1 fruit fly cellular context compared by ENCODE assay signal in genomic region chr3R:14041036-14041435, dm6.
TF ChIP-seq lines count a peak whose summit lies in the region.

No protein-coding gene starts in this region.

TF ChIP-seq in whole organism, embryonic, 481 proteins besides CTCF, POLR2A, EP300 and RAD21 (continued from another document and continues in another):
- no peak for TF ChIP-seq CG12104 (GFP tag; optimal IDR thresholded peaks at IDR 0.05; lab: Kevin White, UChicago)
- no peak for TF ChIP-seq psq (GFP tag; optimal IDR thresholded peaks at IDR 0.05; lab: Kevin White, UChicago)
- TF ChIP-seq chinmo (GFP tag; IDR thresholded peaks at IDR 0.05; lab: Robert Waterston, UW; ENCODE audit: partially characterized antibody), result no peak
- TF ChIP-seq CG1792 (GFP tag; optimal IDR thresholded peaks at IDR 0.05; lab: Kevin White, UChicago), result no peak
- no peak for TF ChIP-seq Optix (GFP tag; IDR thresholded peaks at IDR 0.05; lab: Robert Waterston, UW)
- no peak for TF ChIP-seq CG12236 (GFP tag; optimal IDR thresholded peaks at IDR 0.05; lab: Kevin White, UChicago)
- TF ChIP-seq Oaz (GFP tag; IDR thresholded peaks at IDR 0.05; lab: Robert Waterston, UW), result no peak
- 0 out of 2 replicates have a peak, but pooled peaks have one; percentile 30 for TF ChIP-seq ap (GFP tag; IDR thresholded peaks at IDR 0.05; lab: Robert Waterston, UW)
- no peak for TF ChIP-seq mld (GFP tag; IDR thresholded peaks at IDR 0.05; lab: Robert Waterston, UW; ENCODE audit: partially characterized antibody)
- TF ChIP-seq CG4424 (GFP tag; optimal IDR thresholded peaks at IDR 0.05; lab: Kevin White, UChicago), result no peak
- no peak for TF ChIP-seq NK7.1 (GFP tag; optimal IDR thresholded peaks at IDR 0.05; lab: Kevin White, UChicago)
- peak; percentile 30 for TF ChIP-seq phol (tag; optimal IDR thresholded peaks at IDR 0.05; lab: Kevin White, UChicago)
- no peak for TF ChIP-seq TFAM (GFP tag; optimal IDR thresholded peaks at IDR 0.05; lab: Kevin White, UChicago)
- no peak for TF ChIP-seq CG2202 (tag; optimal IDR thresholded peaks at IDR 0.05; lab: Kevin White, UChicago)
- peak; percentile 24 for TF ChIP-seq CG1602 (GFP tag; optimal IDR thresholded peaks at IDR 0.05; lab: Kevin White, UChicago)
- no peak for TF ChIP-seq grn (GFP tag; optimal IDR thresholded peaks at IDR 0.05; lab: Kevin White, UChicago)
- TF ChIP-seq fd3F (GFP tag; optimal IDR thresholded peaks at IDR 0.05; lab: Kevin White, UChicago), result no peak
- TF ChIP-seq dmrt99B (tag; optimal IDR thresholded peaks at IDR 0.05; lab: Kevin White, UChicago), result no peak
- TF ChIP-seq Ada2b (GFP tag; IDR thresholded peaks at IDR 0.05; lab: Robert Waterston, UW), result no peak
- TF ChIP-seq CG5180 (GFP tag; optimal IDR thresholded peaks at IDR 0.05; lab: Kevin White, UChicago), result no peak
- TF ChIP-seq CG10321 (GFP tag; IDR thresholded peaks at IDR 0.05; lab: Robert Waterston, UW), result no peak
- no peak for TF ChIP-seq CG6175 (GFP tag; IDR thresholded peaks at IDR 0.05; lab: Robert Waterston, UW)
- no peak for TF ChIP-seq so (GFP tag; IDR thresholded peaks at IDR 0.05; lab: Robert Waterston, UW)
- no peak for TF ChIP-seq CG8089 (GFP tag; optimal IDR thresholded peaks at IDR 0.05; lab: Kevin White, UChicago)
- TF ChIP-seq PHDP (tag; optimal IDR thresholded peaks at IDR 0.05; lab: Kevin White, UChicago), result peak; percentile 28
- no peak for TF ChIP-seq gro (GFP tag; optimal IDR thresholded peaks at IDR 0.05; lab: Kevin White, UChicago)
- no peak for TF ChIP-seq esg (GFP tag; conservative IDR thresholded peaks at IDR 0.05; lab: Robert Waterston, UW)
- TF ChIP-seq prd (optimal IDR thresholded peaks at IDR 0.05; lab: Kevin White, UChicago), result no peak
- TF ChIP-seq prd (GFP tag; IDR thresholded peaks at IDR 0.05; lab: Robert Waterston, UW), result peak; percentile 72; the same call in 2 of the 3 replicates
- no peak for TF ChIP-seq shn (GFP tag; optimal IDR thresholded peaks at IDR 0.05; lab: Kevin White, UChicago)
- no peak for TF ChIP-seq CG31365 (tag; optimal IDR thresholded peaks at IDR 0.05; lab: Kevin White, UChicago)
- no peak for TF ChIP-seq CG11247 (GFP tag; IDR thresholded peaks at IDR 0.05; lab: Robert Waterston, UW)
- TF ChIP-seq ssp (GFP tag; IDR thresholded peaks at IDR 0.05; lab: Robert Waterston, UW), result no peak
- no peak for TF ChIP-seq knrl (GFP tag; IDR thresholded peaks at IDR 0.05; lab: Robert Waterston, UW; ENCODE audit: partially characterized antibody)
- TF ChIP-seq crol (GFP tag; IDR thresholded peaks at IDR 0.05; lab: Robert Waterston, UW), result no peak
- no peak for TF ChIP-seq Hr78 (GFP tag; optimal IDR thresholded peaks at IDR 0.05; lab: Kevin White, UChicago)
- TF ChIP-seq p53 (GFP tag; optimal IDR thresholded peaks at IDR 0.05; lab: Kevin White, UChicago), result no peak
- TF ChIP-seq CG2120 (GFP tag; optimal IDR thresholded peaks at IDR 0.05; lab: Kevin White, UChicago), result peak; percentile 28
- no peak for TF ChIP-seq pum (GFP tag; optimal IDR thresholded peaks at IDR 0.05; lab: Kevin White, UChicago)
- TF ChIP-seq CG32772 (GFP tag; IDR thresholded peaks at IDR 0.05; lab: Robert Waterston, UW), result no peak
- no peak for TF ChIP-seq CG11696 (GFP tag; IDR thresholded peaks at IDR 0.05; lab: Robert Waterston, UW)
- TF ChIP-seq kay (GFP tag; optimal IDR thresholded peaks at IDR 0.05; lab: Kevin White, UChicago), result no peak
- TF ChIP-seq NfI (GFP tag; optimal IDR thresholded peaks at IDR 0.05; lab: Kevin White, UChicago), result no peak
- TF ChIP-seq Atf-2 (GFP tag; optimal IDR thresholded peaks at IDR 0.05; lab: Kevin White, UChicago), result no peak
- TF ChIP-seq nom (GFP tag; optimal IDR thresholded peaks at IDR 0.05; lab: Kevin White, UChicago), result no peak
- no peak for TF ChIP-seq Six4 (GFP tag; optimal IDR thresholded peaks at IDR 0.05; lab: Kevin White, UChicago)
- TF ChIP-seq CG6689 (GFP tag; IDR thresholded peaks at IDR 0.05; lab: Robert Waterston, UW), result peak; percentile 62
- no peak for TF ChIP-seq CG7372 (GFP tag; IDR thresholded peaks at IDR 0.05; lab: Robert Waterston, UW)
- TF ChIP-seq CG8478 (optimal IDR thresholded peaks at IDR 0.05; lab: Kevin White, UChicago), result no peak
- peak; percentile 81 for TF ChIP-seq sens (GFP tag; lab: Kevin White, UChicago)
- TF ChIP-seq CG10462 (GFP tag; optimal IDR thresholded peaks at IDR 0.05; lab: Kevin White, UChicago), result no peak
- no peak for TF ChIP-seq croc (GFP tag; conservative IDR thresholded peaks at IDR 0.05; lab: Robert Waterston, UW)
- TF ChIP-seq jumu (GFP tag; optimal IDR thresholded peaks at IDR 0.05; lab: Kevin White, UChicago), result no peak
- TF ChIP-seq CG2712 (tag; optimal IDR thresholded peaks at IDR 0.05; lab: Kevin White, UChicago), result peak; percentile 2
- TF ChIP-seq sc (optimal IDR thresholded peaks at IDR 0.05; lab: Kevin White, UChicago), result no peak
- no peak for TF ChIP-seq sc (GFP tag; optimal IDR thresholded peaks at IDR 0.05; lab: Kevin White, UChicago)
- no peak for TF ChIP-seq Mad (GFP tag; optimal IDR thresholded peaks at IDR 0.05; lab: Kevin White, UChicago)
- no peak for TF ChIP-seq pfk (GFP tag; optimal IDR thresholded peaks at IDR 0.05; lab: Kevin White, UChicago)
- no peak for TF ChIP-seq Side (GFP tag; optimal IDR thresholded peaks at IDR 0.05; lab: Kevin White, UChicago)
- no peak for TF ChIP-seq Lhr (GFP tag; optimal IDR thresholded peaks at IDR 0.05; lab: Kevin White, UChicago)
- no peak for TF ChIP-seq CG8359 (GFP tag; optimal IDR thresholded peaks at IDR 0.05; lab: Kevin White, UChicago; ENCODE audit: borderline replicate concordance)
- TF ChIP-seq btn (GFP tag; optimal IDR thresholded peaks at IDR 0.05; lab: Kevin White, UChicago), result no peak
- TF ChIP-seq slou (GFP tag; optimal IDR thresholded peaks at IDR 0.05; lab: Kevin White, UChicago), result no peak
- TF ChIP-seq CG14860 (GFP tag; IDR thresholded peaks at IDR 0.05; lab: Robert Waterston, UW; ENCODE audit: partially characterized antibody), result no peak
- TF ChIP-seq ems (GFP tag; optimal IDR thresholded peaks at IDR 0.05; lab: Kevin White, UChicago), result no peak
- no peak for TF ChIP-seq CG2116 (GFP tag; optimal IDR thresholded peaks at IDR 0.05; lab: Kevin White, UChicago)
- TF ChIP-seq CG1024 (GFP tag; IDR thresholded peaks at IDR 0.05; lab: Robert Waterston, UW), result no peak
- no peak for TF ChIP-seq exex (tag; optimal IDR thresholded peaks at IDR 0.05; lab: Kevin White, UChicago)
- no peak for TF ChIP-seq CG3163 (GFP tag; optimal IDR thresholded peaks at IDR 0.05; lab: Kevin White, UChicago)
- TF ChIP-seq CG18619 (GFP tag; optimal IDR thresholded peaks at IDR 0.05; lab: Kevin White, UChicago), result no peak
- no peak for TF ChIP-seq gcm2 (GFP tag; optimal IDR thresholded peaks at IDR 0.05; lab: Kevin White, UChicago)
- no peak for TF ChIP-seq HLH4C (GFP tag; IDR thresholded peaks at IDR 0.05; lab: Robert Waterston, UW; ENCODE audit: partially characterized antibody)
- no peak for TF ChIP-seq ro (GFP tag; IDR thresholded peaks at IDR 0.05; lab: Robert Waterston, UW)
- TF ChIP-seq CG7928 (GFP tag; optimal IDR thresholded peaks at IDR 0.05; lab: Kevin White, UChicago), result no peak
- no peak for TF ChIP-seq CG18599 (GFP tag; optimal IDR thresholded peaks at IDR 0.05; lab: Kevin White, UChicago)
- TF ChIP-seq seq (GFP tag; IDR thresholded peaks at IDR 0.05; lab: Robert Waterston, UW), result 0 out of 2 replicates have a peak, but pooled peaks have one; percentile 6
- TF ChIP-seq CG8290 (GFP tag; optimal IDR thresholded peaks at IDR 0.05; lab: Kevin White, UChicago), result no peak
- TF ChIP-seq CG8290 (tag; optimal IDR thresholded peaks at IDR 0.05; lab: Kevin White, UChicago), result peak in 1 of 2 experiments; percentile 59
- peak; percentile 50 for TF ChIP-seq gem (tag; optimal IDR thresholded peaks at IDR 0.05; lab: Kevin White, UChicago)
- TF ChIP-seq cad (GFP tag; optimal IDR thresholded peaks at IDR 0.05; lab: Kevin White, UChicago), result no peak
- TF ChIP-seq gsb-n (tag; optimal IDR thresholded peaks at IDR 0.05; lab: Kevin White, UChicago), result peak; percentile 24
- no peak for TF ChIP-seq slp2 (GFP tag; optimal IDR thresholded peaks at IDR 0.05; lab: Kevin White, UChicago)
- no peak for TF ChIP-seq Hand (GFP tag; optimal IDR thresholded peaks at IDR 0.05; lab: Kevin White, UChicago)
- peak; percentile 44 for TF ChIP-seq az2 (GFP tag; optimal IDR thresholded peaks at IDR 0.05; lab: Kevin White, UChicago)
- TF ChIP-seq CG3847 (GFP tag; IDR thresholded peaks at IDR 0.05; lab: Robert Waterston, UW), result no peak
- no peak for TF ChIP-seq tx (GFP tag; optimal IDR thresholded peaks at IDR 0.05; lab: Kevin White, UChicago)
- no peak for TF ChIP-seq CG9727 (GFP tag; optimal IDR thresholded peaks at IDR 0.05; lab: Kevin White, UChicago)
- no peak for TF ChIP-seq CG14667 (GFP tag; IDR thresholded peaks at IDR 0.05; lab: Robert Waterston, UW)
- no peak for TF ChIP-seq Kr (GFP tag; optimal IDR thresholded peaks at IDR 0.05; lab: Kevin White, UChicago)
- TF ChIP-seq CG14050 (GFP tag; IDR thresholded peaks at IDR 0.05; lab: Robert Waterston, UW), result no peak
- TF ChIP-seq Taf1 (GFP tag; IDR thresholded peaks at IDR 0.05; lab: Robert Waterston, UW), result no peak
- TF ChIP-seq rib (GFP tag; IDR thresholded peaks at IDR 0.05; lab: Robert Waterston, UW), result no peak
- TF ChIP-seq Ets97D (GFP tag; optimal IDR thresholded peaks at IDR 0.05; lab: Kevin White, UChicago), result no peak
- TF ChIP-seq dm (GFP tag; optimal IDR thresholded peaks at IDR 0.05; lab: Kevin White, UChicago), result no peak
- TF ChIP-seq eyg (GFP tag; optimal IDR thresholded peaks at IDR 0.05; lab: Kevin White, UChicago), result no peak
- no peak for TF ChIP-seq H2.0 (GFP tag; IDR thresholded peaks at IDR 0.05; lab: Robert Waterston, UW)
- TF ChIP-seq CG8765 (GFP tag; IDR thresholded peaks at IDR 0.05; lab: Robert Waterston, UW), result 0 out of 2 replicates have a peak, but pooled peaks have one; percentile 55
- no peak for TF ChIP-seq CrebB (tag; optimal IDR thresholded peaks at IDR 0.05; lab: Kevin White, UChicago)
- TF ChIP-seq D19B (GFP tag; optimal IDR thresholded peaks at IDR 0.05; lab: Kevin White, UChicago), result peak; percentile 63
- no peak for TF ChIP-seq tio (GFP tag; optimal IDR thresholded peaks at IDR 0.05; lab: Kevin White, UChicago)
- no peak for TF ChIP-seq tna (GFP tag; IDR thresholded peaks at IDR 0.05; lab: Robert Waterston, UW; ENCODE audit: partially characterized antibody)
- no peak for TF ChIP-seq mam (GFP tag; optimal IDR thresholded peaks at IDR 0.05; lab: Kevin White, UChicago)
- no peak for TF ChIP-seq hkb (optimal IDR thresholded peaks at IDR 0.05; lab: Kevin White, UChicago)
- TF ChIP-seq hkb (GFP tag; IDR thresholded peaks at IDR 0.05; lab: Robert Waterston, UW), result no peak
- TF ChIP-seq h (optimal IDR thresholded peaks at IDR 0.05; lab: Kevin White, UChicago), result no peak
- no peak for TF ChIP-seq BtbVII (GFP tag; optimal IDR thresholded peaks at IDR 0.05; lab: Kevin White, UChicago)
- TF ChIP-seq pros (GFP tag; optimal IDR thresholded peaks at IDR 0.05; lab: Kevin White, UChicago), result no peak
- TF ChIP-seq CG10543 (GFP tag; optimal IDR thresholded peaks at IDR 0.05; lab: Kevin White, UChicago), result no peak
- no peak for TF ChIP-seq vvl (GFP tag; IDR thresholded peaks at IDR 0.05; lab: Robert Waterston, UW)
- TF ChIP-seq zen2 (GFP tag; IDR thresholded peaks at IDR 0.05; lab: Robert Waterston, UW; ENCODE audit: partially characterized antibody), result no peak
- TF ChIP-seq hb (GFP tag; IDR thresholded peaks at IDR 0.05; lab: Robert Waterston, UW; ENCODE audit: partially characterized antibody), result no peak
- no peak for TF ChIP-seq sima (GFP tag; optimal IDR thresholded peaks at IDR 0.05; lab: Kevin White, UChicago)
- no peak for TF ChIP-seq CG3065 (GFP tag; optimal IDR thresholded peaks at IDR 0.05; lab: Kevin White, UChicago)
- TF ChIP-seq Abd-B (GFP tag; optimal IDR thresholded peaks at IDR 0.05; lab: Kevin White, UChicago), result peak; percentile 30
- no peak for TF ChIP-seq CG10654 (GFP tag; optimal IDR thresholded peaks at IDR 0.05; lab: Kevin White, UChicago)
- peak; percentile 50 for TF ChIP-seq CG15269 (tag; optimal IDR thresholded peaks at IDR 0.05; lab: Kevin White, UChicago)
- no peak for TF ChIP-seq Bdp1 (GFP tag; optimal IDR thresholded peaks at IDR 0.05; lab: Kevin White, UChicago)
- TF ChIP-seq Sry-δ (GFP tag; optimal IDR thresholded peaks at IDR 0.05; lab: Kevin White, UChicago), result no peak
- TF ChIP-seq org-1 (GFP tag; optimal IDR thresholded peaks at IDR 0.05; lab: Kevin White, UChicago), result no peak
- peak; percentile 52 for TF ChIP-seq grau (tag; optimal IDR thresholded peaks at IDR 0.05; lab: Kevin White, UChicago)
- no peak for TF ChIP-seq CG8944 (GFP tag; optimal IDR thresholded peaks at IDR 0.05; lab: Kevin White, UChicago)
- TF ChIP-seq oc (tag; optimal IDR thresholded peaks at IDR 0.05; lab: Kevin White, UChicago), result no peak
- no peak for TF ChIP-seq bowl (GFP tag; IDR thresholded peaks at IDR 0.05; lab: Robert Waterston, UW)
- TF ChIP-seq CG12942 (GFP tag; optimal IDR thresholded peaks at IDR 0.05; lab: Kevin White, UChicago), result no peak
- no peak for TF ChIP-seq CG33213 (GFP tag; optimal IDR thresholded peaks at IDR 0.05; lab: Kevin White, UChicago)
- no peak for TF ChIP-seq CG1529 (GFP tag; optimal IDR thresholded peaks at IDR 0.05; lab: Kevin White, UChicago)
- peak; percentile 7 for TF ChIP-seq twi (tag; optimal IDR thresholded peaks at IDR 0.05; lab: Kevin White, UChicago)
- no peak for TF ChIP-seq Dref (GFP tag; IDR thresholded peaks at IDR 0.05; lab: Robert Waterston, UW)
- TF ChIP-seq Trl (optimal IDR thresholded peaks at IDR 0.05; lab: Kevin White, UChicago), result no peak
- TF ChIP-seq Trl (GFP tag; optimal IDR thresholded peaks at IDR 0.05; lab: Kevin White, UChicago), result no peak
- no peak for TF ChIP-seq CG4617 (GFP tag; optimal IDR thresholded peaks at IDR 0.05; lab: Kevin White, UChicago; ENCODE audit: borderline replicate concordance)
- no peak for TF ChIP-seq CG16813 (GFP tag; IDR thresholded peaks at IDR 0.05; lab: Robert Waterston, UW; ENCODE audit: partially characterized antibody)
- TF ChIP-seq CG2875 (GFP tag; optimal IDR thresholded peaks at IDR 0.05; lab: Kevin White, UChicago), result no peak
- no peak for TF ChIP-seq CG3726 (GFP tag; IDR thresholded peaks at IDR 0.05; lab: Robert Waterston, UW)
- no peak for TF ChIP-seq CG33557 (GFP tag; optimal IDR thresholded peaks at IDR 0.05; lab: Kevin White, UChicago)
- no peak for TF ChIP-seq CG17186 (GFP tag; optimal IDR thresholded peaks at IDR 0.05; lab: Kevin White, UChicago)
- TF ChIP-seq Dfd (GFP tag; optimal IDR thresholded peaks at IDR 0.05; lab: Kevin White, UChicago), result no peak
- TF ChIP-seq CG7271 (tag; optimal IDR thresholded peaks at IDR 0.05; lab: Kevin White, UChicago), result no peak
- TF ChIP-seq CG11456 (GFP tag; IDR thresholded peaks at IDR 0.05; lab: Robert Waterston, UW), result no peak
- no peak for TF ChIP-seq NFAT (GFP tag; IDR thresholded peaks at IDR 0.05; lab: Robert Waterston, UW)
